In genomic region chrX:12759010-12759409, ce11 we compare ENCODE assay signal across 4 worm cellular contexts.
TF ChIP-seq lines count a peak whose summit lies in the region.

No protein-coding gene starts in this region.

TF ChIP-seq in whole organism, L1 larva, 84 proteins besides CTCF, POLR2A, EP300 and RAD21:
- TF ChIP-seq nhr-237 (tag; optimal IDR thresholded peaks at IDR 0.05; lab: Kevin White, UChicago): no peak
- peak; percentile 35 for TF ChIP-seq elt-2 (tag; optimal IDR thresholded peaks at IDR 0.05; lab: Kevin White, UChicago)
- TF ChIP-seq nhr-12 (tag; optimal IDR thresholded peaks at IDR 0.05; lab: Kevin White, UChicago): no peak
- peak; percentile 13 for TF ChIP-seq nhr-20 (tag; optimal IDR thresholded peaks at IDR 0.05; lab: Kevin White, UChicago)
- peak; percentile 18 for TF ChIP-seq nhr-71 (tag; optimal IDR thresholded peaks at IDR 0.05; lab: Kevin White, UChicago)
- TF ChIP-seq ceh-88 (GFP tag; IDR thresholded peaks at IDR 0.05; lab: Robert Waterston, UW): no peak
- no peak for TF ChIP-seq mdl-1 (tag; optimal IDR thresholded peaks at IDR 0.05; lab: Kevin White, UChicago)
- TF ChIP-seq mep-1 (tag; optimal IDR thresholded peaks at IDR 0.05; lab: Kevin White, UChicago): no peak
- no peak for TF ChIP-seq efl-3 (GFP tag; optimal IDR thresholded peaks at IDR 0.05; lab: Kevin White, UChicago)
- peak in 1 of 2 experiments; percentile 20 for TF ChIP-seq lin-35 (GFP tag; optimal IDR thresholded peaks at IDR 0.05; lab: Kevin White, UChicago)
- no peak for TF ChIP-seq nhr-85 (tag; lab: Kevin White, UChicago)
- TF ChIP-seq alr-1 (tag; optimal IDR thresholded peaks at IDR 0.05; lab: Kevin White, UChicago; ENCODE audit: borderline replicate concordance): no peak
- no peak for TF ChIP-seq egl-13 (tag; optimal IDR thresholded peaks at IDR 0.05; lab: Kevin White, UChicago)
- TF ChIP-seq lin-39 (tag; optimal IDR thresholded peaks at IDR 0.05; lab: Kevin White, UChicago): no peak

TF ChIP-seq in whole organism, L2 larva, 48 proteins besides CTCF, POLR2A, EP300 and RAD21:
- TF ChIP-seq fos-1 (tag; optimal IDR thresholded peaks at IDR 0.05; lab: Kevin White, UChicago) (peak; percentile 4), aly-2 (tag; optimal IDR thresholded peaks at IDR 0.05; lab: Kevin White, UChicago) (no peak), nhr-23 (tag; optimal IDR thresholded peaks at IDR 0.05; lab: Kevin White, UChicago) (no peak), zag-1 (tag; optimal IDR thresholded peaks at IDR 0.05; lab: Kevin White, UChicago) (no peak), sma-9 (GFP tag; optimal IDR thresholded peaks at IDR 0.05; lab: Kevin White, UChicago) (peak; percentile 65), sma-9 (tag; optimal IDR thresholded peaks at IDR 0.05; lab: Kevin White, UChicago) (no peak)

TF ChIP-seq in whole organism, L3 larva, 47 proteins besides CTCF, POLR2A, EP300 and RAD21:
- TF ChIP-seq ceh-82 (tag; optimal IDR thresholded peaks at IDR 0.05; lab: Kevin White, UChicago) (no peak), hmg-11 (tag; optimal IDR thresholded peaks at IDR 0.05; lab: Kevin White, UChicago) (no peak), elt-1 (tag; optimal IDR thresholded peaks at IDR 0.05; lab: Kevin White, UChicago) (no peak), unc-62 (GFP tag; optimal IDR thresholded peaks at IDR 0.05; lab: Kevin White, UChicago) (no peak), aly-2 (tag; optimal IDR thresholded peaks at IDR 0.05; lab: Kevin White, UChicago) (no peak), elt-2 (tag; optimal IDR thresholded peaks at IDR 0.05; lab: Kevin White, UChicago) (peak; percentile 52), daf-12 (tag; optimal IDR thresholded peaks at IDR 0.05; lab: Kevin White, UChicago) (no peak), mml-1 (tag; optimal IDR thresholded peaks at IDR 0.05; lab: Kevin White, UChicago) (no peak), pqm-1 (tag; optimal IDR thresholded peaks at IDR 0.05; lab: Kevin White, UChicago) (peak; percentile 43), pha-4 (tag; optimal IDR thresholded peaks at IDR 0.05; lab: Kevin White, UChicago) (peak; percentile 14), egl-5 (tag; optimal IDR thresholded peaks at IDR 0.05; lab: Kevin White, UChicago) (no peak), lin-39 (tag; optimal IDR thresholded peaks at IDR 0.05; lab: Kevin White, UChicago) (no peak)

TF ChIP-seq in whole organism, L4 larva, 104 proteins besides CTCF, POLR2A, EP300 and RAD21:
- TF ChIP-seq php-3 (GFP tag; IDR thresholded peaks at IDR 0.05; lab: Robert Waterston, UW) (peak; percentile 41; the same call in 1 of the 2 replicates), nhr-11 (tag; optimal IDR thresholded peaks at IDR 0.05; lab: Kevin White, UChicago) (no peak), nhr-28 (tag; optimal IDR thresholded peaks at IDR 0.05; lab: Kevin White, UChicago) (peak; percentile 28), dve-1 (tag; optimal IDR thresholded peaks at IDR 0.05; lab: Kevin White, UChicago; ENCODE audit: insufficient read depth) (peak; percentile 54), dmd-6 (GFP tag; IDR thresholded peaks at IDR 0.05; lab: Robert Waterston, UW) (peak; percentile 32), hlh-30 (tag; optimal IDR thresholded peaks at IDR 0.05; lab: Kevin White, UChicago; ENCODE audit: insufficient read depth) (peak; percentile 62), hif-1 (tag; optimal IDR thresholded peaks at IDR 0.05; lab: Kevin White, UChicago) (no peak), daf-16 (GFP tag; optimal IDR thresholded peaks at IDR 0.05; lab: Kevin White, UChicago) (no peak), daf-16 (tag; optimal IDR thresholded peaks at IDR 0.05; lab: Kevin White, UChicago) (peak; percentile 63)

Comparison
In these comparisons a context has a peak if more than half of its experiments do, and no peak if none do; other contexts are left out.
1. Of the 29 proteins assayed by ChIP-seq in both whole organism, L4 larva and whole organism, L1 larva: peak only in whole organism, L4 larva: nhr-28; only in whole organism, L1 larva: none; in both: none; in neither: 28.